Worm (Caenorhabditis elegans): ENCODE data around the gene gyg-2.

Gene gyg-2

DNA sequence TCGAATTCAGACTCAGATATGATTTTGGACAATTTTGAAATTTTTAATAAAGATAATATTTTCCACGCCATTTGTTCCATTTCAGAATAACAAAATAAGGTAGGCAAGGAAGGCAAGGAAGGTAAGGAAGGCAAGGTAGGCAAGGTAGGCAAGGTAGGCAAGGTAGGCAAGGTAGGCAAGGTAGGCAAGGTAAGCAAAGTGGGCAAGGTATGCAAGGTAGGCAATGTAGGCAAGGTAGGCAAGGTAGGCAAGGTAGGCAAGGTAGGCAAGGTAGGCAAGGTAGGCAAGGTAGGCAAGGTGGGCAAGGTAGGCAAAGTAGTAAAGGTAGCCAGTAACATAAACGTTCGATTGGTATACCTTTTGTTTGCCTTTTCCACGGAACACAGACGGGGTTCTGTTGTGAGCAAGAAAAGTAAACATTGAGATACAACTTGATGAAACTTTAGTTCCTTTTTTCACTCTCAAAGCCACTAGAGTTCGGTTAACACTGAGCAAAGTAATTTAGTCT, 46.3 kb downstream of the gyg-2 start, which contains the start of gene Y70C5C.1:
Y70C5C.1 (plus strand) TSS at position 458 of the 508 bp plus-strand sequence.
- TF ChIP-seq zfp-2 (tag; optimal IDR thresholded peaks at IDR 0.05) (no peak), spr-3 (GFP tag; optimal IDR thresholded peaks at IDR 0.05) (no peak), nhr-41 (GFP tag; IDR thresholded peaks at IDR 0.05) (no peak)

ce11 chrV:16697178-16697577, 48.9 kb downstream of the gyg-2 start, which contains the start of gene srw-41:
Gene srw-41, plus strand, starts transcription at chrV:16697478.
- no peak for TF ChIP-seq dmd-6 (GFP tag; IDR thresholded peaks at IDR 0.05)
- TF ChIP-seq aha-1 (tag) = peak; percentile 23
- TF ChIP-seq nhr-102 (tag; optimal IDR thresholded peaks at IDR 0.05) = no peak

DNA sequence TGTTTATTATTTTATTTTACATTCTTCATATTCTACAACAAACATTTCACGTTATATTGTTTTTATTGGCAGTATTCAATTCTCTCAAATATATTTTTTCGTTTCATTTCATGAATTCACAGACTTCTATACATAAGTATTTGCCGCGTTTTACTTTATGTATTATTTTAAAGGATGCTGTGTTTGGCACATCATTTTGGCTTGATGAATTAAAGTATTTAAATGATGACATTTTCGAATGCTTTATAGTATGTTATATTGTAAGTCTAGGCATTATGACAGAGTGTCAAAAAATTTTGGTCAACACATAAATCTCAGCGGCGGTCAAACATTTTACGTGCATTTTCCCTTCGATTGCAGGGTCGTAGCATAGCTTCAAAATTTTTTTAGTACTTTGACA, 50.6 kb downstream of the gyg-2 start:
- TF ChIP-seq aha-1 (tag) (peak; percentile 71), ztf-11 (tag; optimal IDR thresholded peaks at IDR 0.05) (no peak)

Data from whole organism, L4 larva.